Worm (Caenorhabditis elegans): ENCODE measurements around the gene F49C12.6.

DNA sequence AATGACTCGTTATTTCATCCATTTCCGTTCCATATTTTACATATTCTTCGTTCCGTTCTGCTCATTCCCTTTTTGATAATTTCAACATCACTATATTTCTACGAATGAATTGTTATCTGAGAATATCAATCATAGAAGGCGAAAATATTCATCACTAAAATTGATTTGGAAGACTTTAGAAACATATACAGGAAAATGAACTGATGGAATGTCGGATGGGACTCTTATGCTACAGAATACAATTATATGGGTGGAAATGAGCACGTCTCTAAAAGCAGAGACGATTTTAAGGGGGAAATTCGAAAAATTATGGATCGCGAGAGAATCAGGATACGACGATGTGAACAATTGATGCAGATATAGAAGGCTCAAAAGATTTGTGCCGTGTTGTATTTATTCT is 11.1 kb upstream of the F49C12.6 start:
- TF ChIP-seq him-1 (tag; optimal IDR thresholded peaks at IDR 0.05) = no peak
- no peak for TF ChIP-seq W03F9.2 (tag; optimal IDR thresholded peaks at IDR 0.05)
- no peak for TF ChIP-seq dao-5 (tag; optimal IDR thresholded peaks at IDR 0.05)
